Fruit fly (Drosophila melanogaster): ENCODE measurements around the gene Rat1.

Gene Rat1

DNA sequence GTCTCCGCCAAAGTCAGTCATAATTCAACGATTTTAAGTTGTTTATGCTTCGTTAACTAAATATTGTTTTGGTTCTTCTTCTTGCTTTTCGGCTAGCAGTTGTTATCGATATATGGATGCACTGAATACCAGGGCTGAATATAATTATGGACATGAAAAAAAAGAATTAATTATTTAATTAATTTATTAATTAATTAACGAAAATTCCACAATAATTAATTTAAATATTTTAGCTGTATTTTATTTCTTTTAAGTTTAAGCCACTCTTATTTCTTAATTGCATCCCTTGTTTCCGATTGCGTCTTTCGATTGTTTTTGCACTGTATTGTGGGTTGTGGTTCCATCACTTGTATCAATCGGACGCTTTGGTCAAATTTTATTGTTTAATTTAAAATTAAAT is 42.2 kb downstream of the Rat1 start, which contains the start of the genes Gas41 and SA1 (continued):
- TF ChIP-seq CG10462 (GFP tag; optimal IDR thresholded peaks at IDR 0.05) = peak; percentile 66
- TF ChIP-seq mld (GFP tag; IDR thresholded peaks at IDR 0.05; ENCODE audit: partially characterized antibody) = peak; percentile 48; the same call in 1 of the 3 replicates
- TF ChIP-seq Hr3 (GFP tag; optimal IDR thresholded peaks at IDR 0.05) = peak; percentile 94
- TF ChIP-seq her (GFP tag; optimal IDR thresholded peaks at IDR 0.05) = no peak
- TF ChIP-seq CG1792 (GFP tag; optimal IDR thresholded peaks at IDR 0.05) = no peak
- no peak for TF ChIP-seq lov (optimal IDR thresholded peaks at IDR 0.05)
- TF ChIP-seq lov (GFP tag; IDR thresholded peaks at IDR 0.05) = 0 out of 3 replicates have a peak, but pooled peaks have one; percentile 65
- peak; percentile 24 to 44 for TF ChIP-seq chif (GFP tag; optimal IDR thresholded peaks at IDR 0.05)
- TF ChIP-seq aop (GFP tag; IDR thresholded peaks at IDR 0.05) = no peak
- TF ChIP-seq CG13123 (GFP tag; optimal IDR thresholded peaks at IDR 0.05) = peak; percentile 15
- TF ChIP-seq CG2889 (GFP tag; IDR thresholded peaks at IDR 0.05) = peak; percentile 92
- no peak for TF ChIP-seq slp2 (GFP tag; optimal IDR thresholded peaks at IDR 0.05)
- TF ChIP-seq Lpt (GFP tag; optimal IDR thresholded peaks at IDR 0.05) = no peak
- TF ChIP-seq Eip74EF (GFP tag; optimal IDR thresholded peaks at IDR 0.05) = no peak
- peak; percentile 12 for TF ChIP-seq psq (GFP tag; optimal IDR thresholded peaks at IDR 0.05)
- peak; percentile 73 for TF ChIP-seq Scr (GFP tag; IDR thresholded peaks at IDR 0.05; ENCODE audit: partially characterized antibody)
- peak; percentile 65 for TF ChIP-seq scrt (GFP tag; optimal IDR thresholded peaks at IDR 0.05)
- TF ChIP-seq Side (GFP tag; optimal IDR thresholded peaks at IDR 0.05) = peak; percentile 28
- peak; percentile 88 for TF ChIP-seq Fer1 (GFP tag; optimal IDR thresholded peaks at IDR 0.05)
- TF ChIP-seq Taf1 (GFP tag; IDR thresholded peaks at IDR 0.05) = 0 out of 2 replicates have a peak, but pooled peaks have one; percentile 35
- TF ChIP-seq org-1 (GFP tag; optimal IDR thresholded peaks at IDR 0.05) = no peak
- peak; percentile 63 for TF ChIP-seq gsb (GFP tag; IDR thresholded peaks at IDR 0.05)
- peak; percentile 92 for TF ChIP-seq stwl (tag; optimal IDR thresholded peaks at IDR 0.05)
- TF ChIP-seq schlank (tag; optimal IDR thresholded peaks at IDR 0.05) = no peak
- TF ChIP-seq cg (GFP tag; optimal IDR thresholded peaks at IDR 0.05) = no peak
- peak; percentile 9 for TF ChIP-seq Sry-β (GFP tag; optimal IDR thresholded peaks at IDR 0.05)
- TF ChIP-seq CG34422 (GFP tag; IDR thresholded peaks at IDR 0.05) = peak; percentile 95
- TF ChIP-seq CG18599 (GFP tag; optimal IDR thresholded peaks at IDR 0.05) = peak; percentile 91
- TF ChIP-seq Gug (GFP tag; IDR thresholded peaks at IDR 0.05) = peak; percentile 87
- peak; percentile 78 for TF ChIP-seq CG9437 (GFP tag; optimal IDR thresholded peaks at IDR 0.05)
- peak; percentile 55; the same call in 1 of the 2 replicates for TF ChIP-seq seq (GFP tag; IDR thresholded peaks at IDR 0.05)
- TF ChIP-seq HHEX (GFP tag; optimal IDR thresholded peaks at IDR 0.05) = peak; percentile 74
- TF ChIP-seq CG8290 (GFP tag; optimal IDR thresholded peaks at IDR 0.05) = peak; percentile 80
- TF ChIP-seq CG8290 (tag; optimal IDR thresholded peaks at IDR 0.05) = no peak
- TF ChIP-seq CG1602 (GFP tag; optimal IDR thresholded peaks at IDR 0.05) = peak; percentile 92
- peak; percentile 63 for TF ChIP-seq chn (GFP tag; optimal IDR thresholded peaks at IDR 0.05)
- 0 out of 2 replicates have a peak, but pooled peaks have one; percentile 7 for TF ChIP-seq tna (GFP tag; IDR thresholded peaks at IDR 0.05; ENCODE audit: partially characterized antibody)
- TF ChIP-seq CoRest (tag; optimal IDR thresholded peaks at IDR 0.05) = peak; percentile 76
- peak; percentile 24 for TF ChIP-seq nmo (GFP tag; optimal IDR thresholded peaks at IDR 0.05)
- TF ChIP-seq D (optimal IDR thresholded peaks at IDR 0.05) = no peak
- peak; percentile 38 for TF ChIP-seq D (GFP tag; optimal IDR thresholded peaks at IDR 0.05)
- peak; percentile 32 for TF ChIP-seq CG3995 (GFP tag; optimal IDR thresholded peaks at IDR 0.05)
- peak; percentile 54 for TF ChIP-seq kah (GFP tag; optimal IDR thresholded peaks at IDR 0.05)
- TF ChIP-seq CG4424 (GFP tag; optimal IDR thresholded peaks at IDR 0.05) = peak; percentile 89
- peak; percentile 65; the same call in 1 of the 3 replicates for TF ChIP-seq C15 (GFP tag; IDR thresholded peaks at IDR 0.05)
- peak; percentile 66 for TF ChIP-seq croc (GFP tag; conservative IDR thresholded peaks at IDR 0.05)
- peak; percentile 52 for TF ChIP-seq mam (GFP tag; optimal IDR thresholded peaks at IDR 0.05)
- no peak for TF ChIP-seq pan (optimal IDR thresholded peaks at IDR 0.05)
- peak in 1 of 2 experiments; percentile 92 for TF ChIP-seq pan (GFP tag; optimal IDR thresholded peaks at IDR 0.05 in 1 of 2, IDR thresholded peaks at IDR 0.05 in 1 of 2)
- TF ChIP-seq Spps (tag; optimal IDR thresholded peaks at IDR 0.05) = peak; percentile 87
- TF ChIP-seq dmrt11E (tag; optimal IDR thresholded peaks at IDR 0.05) = peak; percentile 82
- TF ChIP-seq CG15601 (tag; optimal IDR thresholded peaks at IDR 0.05) = no peak
